Worm (Caenorhabditis elegans): ENCODE results near the gene T23F11.4.

Gene T23F11.4

DNA sequence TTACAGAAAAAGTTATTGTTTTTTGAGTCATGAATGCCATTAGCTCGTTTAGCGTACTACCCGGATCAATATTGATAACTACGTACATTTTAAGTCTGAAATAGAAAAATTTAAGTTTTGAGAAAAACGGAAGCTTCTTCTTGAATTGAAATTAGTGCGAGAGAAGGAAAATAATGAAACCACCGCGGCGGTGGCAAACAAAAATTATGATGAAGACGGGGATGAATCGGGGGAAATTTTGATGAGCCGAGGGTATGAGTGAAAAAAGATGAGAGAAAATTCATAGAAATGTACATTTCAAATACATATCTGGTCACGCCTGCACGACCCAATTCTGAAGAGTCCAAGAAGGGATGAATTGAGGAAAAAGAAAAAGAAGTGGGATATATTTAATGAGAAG lies at the start of gene T23F11.4:
Gene T23F11.4, minus strand, starts transcription at position 101 of the 400 bp plus-strand sequence.
- TF ChIP-seq unc-62 (GFP tag; optimal IDR thresholded peaks at IDR 0.05): no peak

ce11 chrIII:4708909-4709308 lies 43.7 kb upstream of the T23F11.4 start, which contains the start of gene T04A8.18:
TSS of gene T04A8.18 (plus strand) at chrIII:4709209.
- TF ChIP-seq unc-62 (GFP tag; optimal IDR thresholded peaks at IDR 0.05): no peak

ce11 chrIII:4706678-4707077 lies 41.5 kb upstream of the T23F11.4 start, which contains the start of gene T04A8.13:
TSS of gene T04A8.13 (plus strand) at chrIII:4706978.
- TF ChIP-seq unc-62 (GFP tag; optimal IDR thresholded peaks at IDR 0.05): no peak

DNA sequence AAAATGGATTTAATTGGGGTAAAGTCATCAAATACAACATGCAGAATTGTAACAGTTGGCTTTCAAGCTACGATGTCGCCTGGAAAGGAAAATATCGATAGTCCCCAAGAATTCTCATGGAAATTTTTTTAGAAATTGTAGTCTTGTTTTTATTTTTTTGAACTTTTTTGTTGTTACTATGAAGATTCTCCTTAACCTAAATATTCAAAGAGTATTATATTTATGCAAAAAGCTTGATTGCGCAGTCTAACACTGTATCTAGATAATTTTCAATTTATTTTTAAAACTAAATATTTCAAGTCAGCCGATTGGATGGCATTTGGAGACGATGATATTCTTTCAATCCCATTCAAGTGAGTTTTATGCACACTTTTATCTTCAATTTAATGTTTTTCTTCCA lies 40.0 kb upstream of the T23F11.4 start, which contains the start of gene pgap-2:
Gene pgap-2, plus strand, starts transcription at position 301 of the 400 bp plus-strand sequence.
- no peak for TF ChIP-seq unc-62 (GFP tag; optimal IDR thresholded peaks at IDR 0.05)

DNA sequence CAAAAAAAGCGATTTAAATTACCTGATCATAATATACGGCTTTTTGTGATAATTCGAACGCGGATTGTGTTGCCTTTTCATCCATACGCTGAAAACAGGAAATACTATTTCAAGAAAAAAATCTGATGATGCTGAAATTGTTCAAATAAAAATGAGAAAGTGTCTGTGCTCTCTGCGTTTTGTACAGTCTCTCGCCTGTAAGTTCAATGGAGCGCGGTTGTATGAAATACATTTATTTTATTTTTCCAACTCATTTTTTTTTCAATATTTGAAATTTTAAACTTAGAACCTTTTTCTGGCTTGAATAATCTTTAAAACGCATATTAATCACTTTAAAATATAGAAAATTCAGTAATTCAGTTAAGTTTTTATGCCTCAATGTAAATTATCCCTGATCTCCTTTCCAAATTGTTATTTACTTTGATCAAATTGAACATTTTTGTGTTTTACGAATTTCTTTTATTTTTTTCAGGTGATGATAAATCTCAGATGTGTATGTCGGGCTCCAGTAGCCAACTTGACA lies 38.8 kb upstream of the T23F11.4 start, which contains the start of the genes clp-2 and mrpl-16:
Gene clp-2, minus strand, starts transcription at position 94 of the 523 bp plus-strand sequence.
Gene mrpl-16, plus strand, starts transcription at position 473 of the 523 bp plus-strand sequence.
- TF ChIP-seq unc-62 (GFP tag; optimal IDR thresholded peaks at IDR 0.05): no peak

DNA sequence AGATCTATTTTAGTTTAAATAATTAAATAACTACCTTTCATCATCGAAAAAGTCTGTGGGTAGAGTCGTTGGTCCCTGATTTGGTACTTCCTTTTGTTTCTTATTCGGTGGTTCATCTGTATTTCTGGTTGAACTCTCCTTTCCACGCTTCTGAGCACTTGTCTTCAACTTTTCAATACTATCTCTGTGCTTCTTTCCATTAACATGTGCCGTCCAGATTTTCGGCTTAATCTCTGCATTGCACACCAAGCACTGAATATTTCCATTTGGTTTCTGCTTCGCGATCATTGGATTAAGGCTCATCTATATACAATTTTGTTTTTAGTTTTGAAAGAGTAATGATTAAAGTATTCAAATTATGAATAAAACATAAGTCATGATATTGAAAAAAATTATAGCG lies 34.8 kb upstream of the T23F11.4 start, which contains the start of gene sel-13:
Gene sel-13, minus strand, starts transcription at position 303 of the 400 bp plus-strand sequence.
- TF ChIP-seq unc-62 (GFP tag; optimal IDR thresholded peaks at IDR 0.05): no peak

DNA sequence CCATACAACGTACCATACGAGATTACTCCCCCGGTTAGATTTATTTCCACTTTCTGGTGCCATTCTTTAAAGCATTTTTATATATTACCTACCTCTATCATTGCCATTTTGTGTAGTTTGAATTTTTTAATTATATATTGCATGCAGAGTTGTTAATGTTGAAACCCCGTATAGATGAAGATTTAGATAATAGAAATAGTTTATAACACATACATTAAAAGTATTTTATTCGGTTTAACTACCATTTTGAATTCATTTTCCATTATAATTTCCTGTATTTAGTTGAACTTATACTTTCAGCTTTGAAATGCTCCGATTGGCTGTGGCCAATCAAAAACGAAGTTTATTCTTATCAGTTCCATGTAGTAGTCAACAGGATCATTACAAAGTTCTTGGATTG lies 32.6 kb upstream of the T23F11.4 start, which contains the start of gene dnj-18:
Gene dnj-18, plus strand, starts transcription at position 301 of the 400 bp plus-strand sequence.
- no peak for TF ChIP-seq unc-62 (GFP tag; optimal IDR thresholded peaks at IDR 0.05)

- TF ChIP-seq unc-62 (GFP tag; optimal IDR thresholded peaks at IDR 0.05): no peak
Observed at ce11 chrIII:4696903-4697302, 31.7 kb upstream of the T23F11.4 start.

ce11 chrIII:4695057-4695456 lies 29.9 kb upstream of the T23F11.4 start, which contains the start of gene T04A8.7:
TSS of gene T04A8.7 (plus strand) at chrIII:4695357.
- no peak for TF ChIP-seq unc-62 (GFP tag; optimal IDR thresholded peaks at IDR 0.05)

DNA sequence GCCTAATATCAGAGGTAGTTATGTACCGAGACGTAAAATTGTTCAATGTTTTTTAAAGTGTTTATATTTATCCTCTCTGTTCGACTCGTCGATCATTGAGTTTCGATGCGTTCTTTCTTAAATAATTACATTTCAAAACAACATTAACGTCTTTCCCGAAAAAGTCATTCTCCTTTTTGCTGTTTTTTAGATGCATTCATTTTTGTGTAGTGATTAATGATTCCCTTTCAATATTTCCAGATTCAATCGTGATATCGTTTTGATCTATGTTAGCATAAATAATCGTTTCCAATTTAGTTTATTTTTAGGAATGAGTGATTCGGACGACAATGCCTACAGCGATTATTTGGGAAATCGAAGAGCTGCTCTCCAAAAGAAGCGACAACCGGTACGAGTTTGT lies 28.5 kb upstream of the T23F11.4 start, which contains the start of gene T04A8.8:
Gene T04A8.8, plus strand, starts transcription at position 301 of the 400 bp plus-strand sequence.
- no peak for TF ChIP-seq unc-62 (GFP tag; optimal IDR thresholded peaks at IDR 0.05)

DNA sequence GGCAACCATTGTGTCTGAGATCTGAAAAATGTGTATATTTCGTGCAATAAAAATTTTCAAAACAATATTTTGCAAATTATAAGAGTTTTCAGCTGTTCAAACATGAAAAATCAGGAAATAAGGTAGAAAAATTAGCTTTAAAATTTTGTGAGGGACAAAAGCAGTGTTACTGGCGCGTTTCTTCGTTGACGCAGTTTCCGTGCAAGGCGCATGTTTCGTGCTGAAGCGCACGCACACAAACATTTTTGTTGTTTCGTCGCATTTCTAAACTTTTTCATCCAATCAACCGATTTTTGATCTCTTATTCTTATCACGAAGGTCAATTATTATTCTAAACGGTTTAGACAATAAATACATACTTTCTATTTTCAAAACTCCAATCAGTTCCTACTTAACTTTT lies 28.1 kb upstream of the T23F11.4 start, which contains the start of gene nifk-1:
Gene nifk-1, minus strand, starts transcription at position 27 of the 400 bp plus-strand sequence.
- no peak for TF ChIP-seq unc-62 (GFP tag; optimal IDR thresholded peaks at IDR 0.05)

- TF ChIP-seq unc-62 (GFP tag; optimal IDR thresholded peaks at IDR 0.05): no peak
Observed at ce11 chrIII:4689595-4689994, 24.4 kb upstream of the T23F11.4 start.

DNA sequence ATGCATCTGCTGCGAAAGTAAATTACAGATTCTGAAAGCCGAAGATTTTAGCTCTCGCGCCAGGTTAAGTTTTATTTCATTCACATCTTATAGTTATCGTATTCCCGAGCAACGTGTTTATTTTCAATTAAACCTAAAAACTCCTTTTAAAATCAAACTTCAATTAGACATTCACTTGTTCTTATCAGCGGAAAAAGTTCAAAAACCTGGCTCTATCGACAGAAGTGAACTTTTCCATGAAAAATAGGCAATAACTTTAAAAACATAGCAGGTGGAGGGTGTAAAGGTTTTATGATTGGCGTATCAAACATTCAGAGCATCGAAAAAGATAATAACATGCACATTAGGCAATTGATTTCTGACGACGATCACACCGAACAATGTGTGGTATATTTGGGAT lies 23.8 kb upstream of the T23F11.4 start, which contains the start of gene ppat-1:
Gene ppat-1, plus strand, starts transcription at position 316 of the 400 bp plus-strand sequence.
- TF ChIP-seq unc-62 (GFP tag; optimal IDR thresholded peaks at IDR 0.05): no peak

- no peak for TF ChIP-seq unc-62 (GFP tag; optimal IDR thresholded peaks at IDR 0.05)
Observed at ce11 chrIII:4688356-4688755, 23.2 kb upstream of the T23F11.4 start, which contains the start of gene tag-243. TSS of gene tag-243 (minus strand) at chrIII:4688456.

DNA sequence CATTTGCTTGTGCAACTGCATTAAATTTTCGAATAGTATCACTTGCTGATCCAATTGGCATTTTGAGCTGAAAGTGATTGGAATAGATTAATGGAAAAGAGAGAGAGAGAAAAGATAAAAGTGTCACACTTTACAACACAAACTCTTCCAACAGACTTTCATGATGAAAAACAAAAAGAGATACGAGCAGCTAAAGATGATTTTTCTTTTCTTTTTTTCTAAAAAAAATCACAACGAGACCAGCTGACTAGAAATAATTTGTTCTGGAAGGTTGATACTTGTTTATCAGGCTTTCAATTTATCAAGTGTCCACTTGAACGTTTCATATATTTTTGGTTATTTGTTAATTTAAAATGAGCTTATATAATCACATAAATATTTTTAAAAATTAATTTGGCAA lies 22.0 kb upstream of the T23F11.4 start:
- no peak for TF ChIP-seq unc-62 (GFP tag; optimal IDR thresholded peaks at IDR 0.05)

DNA sequence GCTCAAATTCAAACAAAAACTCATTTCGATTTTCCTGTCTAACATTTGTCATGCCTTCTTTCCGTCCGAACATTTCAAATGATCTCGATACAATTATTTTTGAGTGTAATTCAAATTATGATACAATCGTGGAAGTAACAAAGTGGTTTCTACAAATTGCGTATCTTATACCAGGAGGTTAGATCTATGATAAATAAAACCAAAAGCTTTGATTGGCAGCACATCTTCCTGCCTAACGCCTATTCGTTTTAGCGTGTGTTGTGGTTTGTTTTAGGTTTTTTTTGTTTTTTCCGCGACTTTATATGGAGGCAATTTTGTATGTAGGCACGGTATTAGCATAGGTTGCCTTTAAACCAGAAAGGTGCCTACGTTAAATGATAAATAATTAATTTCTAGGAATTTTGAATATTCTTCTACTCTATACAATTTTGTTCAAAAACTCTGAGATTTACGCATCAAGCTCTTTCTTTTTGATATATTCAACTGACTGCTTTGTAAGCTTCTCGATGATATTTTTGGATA lies 14.9 kb upstream of the T23F11.4 start, which contains the start of gene srg-11:
Gene srg-11, plus strand, starts transcription at position 51 of the 522 bp plus-strand sequence.
- TF ChIP-seq unc-62 (GFP tag; optimal IDR thresholded peaks at IDR 0.05): no peak

ce11 chrIII:4677466-4677865 lies 12.3 kb upstream of the T23F11.4 start, which contains the start of gene srg-10:
TSS of gene srg-10 (plus strand) at chrIII:4677766.
- no peak for TF ChIP-seq unc-62 (GFP tag; optimal IDR thresholded peaks at IDR 0.05)

Measured in whole organism, dauer.